Worm (Caenorhabditis elegans) whole organism, midembryonic: ENCODE measurements around the gene unc-8.

Source experiments
- cog-1 ChIP-seq: sonication (generic microtip); optimal IDR thresholded peaks from 2 replicates; lab custom pipeline; 2016; ENCODE audit warnings: missing genetic modification characterization, missing compliant biosample characterization
- flt-1 ChIP-seq: fragments of 200-800 bp; sonication (Bioruptor generic); IDR thresholded peaks from 2 replicates; pipeline ENCODE4 v1.3.6; 2022; ENCODE audit warnings: missing genetic modification characterization, missing compliant biosample characterization
- klf-2 ChIP-seq: fragments of 200-800 bp; sonication (Bioruptor generic); conservative IDR thresholded peaks from 2 replicates; pipeline ENCODE4 v1.3.6; 2022; ENCODE audit warnings: missing genetic modification reagents, missing genetic modification characterization, missing compliant biosample characterization
- med-1 ChIP-seq: sonication (generic microtip); optimal IDR thresholded peaks from 2 replicates; lab custom pipeline; 2017; ENCODE audit warnings: missing genetic modification characterization, mild to moderate bottlenecking, missing compliant biosample characterization, antibody characterized with exemption, missing genetic modification reagents; ENCODE audit not compliant: insufficient read depth
- ref-1 ChIP-seq: fragments of 200-800 bp; sonication (Bioruptor generic); conservative IDR thresholded peaks from 2 replicates; pipeline ENCODE4 v1.3.6; 2022; ENCODE audit warnings: missing genetic modification reagents, missing genetic modification characterization, missing compliant biosample characterization
- ztf-29 ChIP-seq: fragments of 200-800 bp; sonication (Bioruptor generic); IDR thresholded peaks from 2 replicates; pipeline ENCODE4 v1.3.6; 2022; ENCODE audit warnings: missing genetic modification reagents, missing genetic modification characterization, missing compliant biosample characterization

ce11 chrIV:7242220-7242789 is 45.4 kb downstream of the unc-8 start, which contains the start of gene gstk-2:
- TF ChIP-seq klf-2 (GFP tag; lab: Robert Waterston, UW), result no peak
- TF ChIP-seq med-1, result no peak
- TF ChIP-seq ztf-29, result no peak
- no peak for TF ChIP-seq flt-1
- no peak for TF ChIP-seq ref-1 (GFP tag; lab: Robert Waterston, UW)
- no peak for TF ChIP-seq cog-1 (tag; lab: Kevin White, UChicago)
